Worm (Caenorhabditis elegans) whole organism, midembryonic: ENCODE results near the gene Y55F3BR.2.
"Not testable (repeated sequence)": the region's sequence is repeated elsewhere in the genome, so short reads cannot be mapped to it uniquely, and the experiment has no call there.

Experiments
- T22C8.4 ChIP-seq: fragments of 200-800 bp; sonication (Bioruptor generic); IDR thresholded peaks from 2 replicates; pipeline ENCODE4 v1.3.6; 2022; ENCODE audit warnings: missing genetic modification characterization, missing compliant biosample characterization
- cog-1 ChIP-seq: sonication (generic microtip); optimal IDR thresholded peaks from 2 replicates; lab custom pipeline; 2016; ENCODE audit warnings: missing genetic modification characterization, missing compliant biosample characterization
- flt-1 ChIP-seq: fragments of 200-800 bp; sonication (Bioruptor generic); IDR thresholded peaks from 2 replicates; pipeline ENCODE4 v1.3.6; 2022; ENCODE audit warnings: missing genetic modification characterization, missing compliant biosample characterization
- klf-2 ChIP-seq: fragments of 200-800 bp; sonication (Bioruptor generic); conservative IDR thresholded peaks from 2 replicates; pipeline ENCODE4 v1.3.6; 2022; ENCODE audit warnings: missing genetic modification reagents, missing genetic modification characterization, missing compliant biosample characterization
- med-1 ChIP-seq: sonication (generic microtip); optimal IDR thresholded peaks from 2 replicates; lab custom pipeline; 2017; ENCODE audit warnings: missing genetic modification characterization, mild to moderate bottlenecking, missing compliant biosample characterization, antibody characterized with exemption, missing genetic modification reagents; ENCODE audit not compliant: insufficient read depth
- ref-1 ChIP-seq: fragments of 200-800 bp; sonication (Bioruptor generic); conservative IDR thresholded peaks from 2 replicates; pipeline ENCODE4 v1.3.6; 2022; ENCODE audit warnings: missing genetic modification reagents, missing genetic modification characterization, missing compliant biosample characterization
- tab-1 ChIP-seq: fragments of 200-800 bp; sonication (Bioruptor generic); IDR thresholded peaks from 2 replicates; pipeline ENCODE4 v1.3.6; 2022; ENCODE audit warnings: missing genetic modification characterization, missing compliant biosample characterization
- ztf-23 ChIP-seq: fragments of 200-800 bp; sonication (Bioruptor generic); IDR thresholded peaks from 2 replicates; pipeline ENCODE4 v1.3.6; 2022; ENCODE audit warnings: missing genetic modification reagents, missing genetic modification characterization, missing compliant biosample characterization
- ztf-29 ChIP-seq: fragments of 200-800 bp; sonication (Bioruptor generic); IDR thresholded peaks from 2 replicates; pipeline ENCODE4 v1.3.6; 2022; ENCODE audit warnings: missing genetic modification reagents, missing genetic modification characterization, missing compliant biosample characterization

Y55F3BR.2 gene

ce11 chrIV:866828-867270 lies 8.1 kb downstream of the Y55F3BR.2 start:
- TF ChIP-seq T22C8.4 (GFP tag; lab: Robert Waterston, UW) (no peak), ztf-23 (no peak), med-1 (no peak), ztf-29 (GFP tag; lab: Robert Waterston, UW) (no peak), klf-2 (GFP tag; lab: Robert Waterston, UW) (no peak), ref-1 (GFP tag; lab: Robert Waterston, UW) (no peak), cog-1 (no peak), tab-1 (GFP tag; lab: Robert Waterston, UW) (no peak), flt-1 (GFP tag; lab: Robert Waterston, UW) (no peak)

- TF ChIP-seq ztf-29 (GFP tag; lab: Robert Waterston, UW) (no peak), tab-1 (GFP tag; lab: Robert Waterston, UW) (no peak), med-1 (no peak), T22C8.4 (GFP tag; lab: Robert Waterston, UW) (no peak), ref-1 (GFP tag; lab: Robert Waterston, UW) (no peak)
Measured at ce11 chrIV:868723-869122, 10.0 kb downstream of the Y55F3BR.2 start.

- TF ChIP-seq ztf-23 (no peak), cog-1 (no peak), tab-1 (GFP tag; lab: Robert Waterston, UW) (no peak), flt-1 (GFP tag; lab: Robert Waterston, UW) (no peak), T22C8.4 (GFP tag; lab: Robert Waterston, UW) (no peak), ref-1 (GFP tag; lab: Robert Waterston, UW) (no peak), klf-2 (GFP tag; lab: Robert Waterston, UW) (no peak), med-1 (no peak), ztf-29 (GFP tag; lab: Robert Waterston, UW) (no peak)
Measured at ce11 chrIV:873174-873788, 14.6 kb downstream of the Y55F3BR.2 start.

ce11 chrIV:874677-875076 lies 15.9 kb downstream of the Y55F3BR.2 start, which contains the start of gene Y55F3BR.1:
TSS of gene Y55F3BR.1 (plus strand) at chrIV:874791.
- no peak for TF ChIP-seq klf-2 (GFP tag; lab: Robert Waterston, UW)
- no peak for TF ChIP-seq ztf-29 (GFP tag; lab: Robert Waterston, UW)
- no peak for TF ChIP-seq cog-1
- no peak for TF ChIP-seq flt-1 (GFP tag; lab: Robert Waterston, UW)
- TF ChIP-seq ref-1 (GFP tag; lab: Robert Waterston, UW) = no peak
- TF ChIP-seq tab-1 (GFP tag; lab: Robert Waterston, UW) = no peak
- no peak for TF ChIP-seq ztf-23
- no peak for TF ChIP-seq T22C8.4 (GFP tag; lab: Robert Waterston, UW)
- no peak for TF ChIP-seq med-1

ce11 chrIV:878634-879033 lies 19.9 kb downstream of the Y55F3BR.2 start:
- TF ChIP-seq tab-1 (GFP tag; lab: Robert Waterston, UW) (no peak), ztf-29 (GFP tag; lab: Robert Waterston, UW) (no peak), ztf-23 (no peak), T22C8.4 (GFP tag; lab: Robert Waterston, UW) (no peak), klf-2 (GFP tag; lab: Robert Waterston, UW) (no peak), med-1 (no peak), ref-1 (GFP tag; lab: Robert Waterston, UW) (no peak), flt-1 (GFP tag; lab: Robert Waterston, UW) (no peak), cog-1 (no peak)

- 0 out of 2 replicates have a peak, but pooled peaks have one; percentile 43 for TF ChIP-seq ztf-23
- TF ChIP-seq ref-1 (GFP tag; lab: Robert Waterston, UW) = no peak
- TF ChIP-seq flt-1 (GFP tag; lab: Robert Waterston, UW) = peak; percentile 61; the same call in 1 of the 2 replicates
- peak; percentile 58 for TF ChIP-seq cog-1
Measured at ce11 chrIV:884707-885394, 26.1 kb downstream of the Y55F3BR.2 start, which contains the start of gene mak-2. TSS of gene mak-2 (plus strand) at chrIV:885344.

- not testable (repeated sequence) for TF ChIP-seq tab-1 (GFP tag; lab: Robert Waterston, UW); flt-1 (GFP tag; lab: Robert Waterston, UW); med-1
Measured at ce11 chrIV:904963-905362, 46.2 kb downstream of the Y55F3BR.2 start, which contains the start of gene fbxc-12. TSS of gene fbxc-12 (plus strand) at chrIV:905263.

ce11 chrIV:914856-915255 lies 56.1 kb downstream of the Y55F3BR.2 start:
- TF ChIP-seq T22C8.4 (GFP tag; lab: Robert Waterston, UW) (no peak), tab-1 (GFP tag; lab: Robert Waterston, UW) (no peak), ztf-23 (no peak), med-1 (no peak), ref-1 (GFP tag; lab: Robert Waterston, UW) (no peak), flt-1 (GFP tag; lab: Robert Waterston, UW) (no peak), klf-2 (GFP tag; lab: Robert Waterston, UW) (no peak), ztf-29 (GFP tag; lab: Robert Waterston, UW) (no peak), cog-1 (no peak)

ce11 chrIV:917640-918039 lies 58.9 kb downstream of the Y55F3BR.2 start:
- TF ChIP-seq ztf-29 (GFP tag; lab: Robert Waterston, UW) (no peak), tab-1 (GFP tag; lab: Robert Waterston, UW) (no peak), klf-2 (GFP tag; lab: Robert Waterston, UW) (no peak), med-1 (no peak), T22C8.4 (GFP tag; lab: Robert Waterston, UW) (no peak), ztf-23 (no peak), ref-1 (GFP tag; lab: Robert Waterston, UW) (no peak), flt-1 (GFP tag; lab: Robert Waterston, UW) (no peak), cog-1 (no peak)
